Fruit fly (Drosophila melanogaster) S2 (cell line): ENCODE data around the gene Zmynd8.

ENCODE experiments used
- CG8478 ChIP-seq: fragments of >200 bp; optimal IDR thresholded peaks from 2 replicates; lab custom pipeline; 2018
- CTCF ChIP-seq, 2 experiments: fragments of >200 bp; optimal IDR thresholded peaks; 2 replicates each; lab custom pipeline; 2018

dm6 chr3R:31718967-31719366 lies 49.7 kb downstream of the Zmynd8 start:
- no peak for TF ChIP-seq CG8478
- no peak for TF ChIP-seq CTCF (optimal IDR thresholded peaks at IDR 0.05; lab: Kevin White, UChicago)
